Worm (Caenorhabditis elegans) whole organism, mixed stage, embryonic: Measurements from ENCODE around the gene fbxa-100.

ENCODE experiments used
- snpc-4 ChIP-seq: fragments of 150-350 bp; optimal IDR thresholded peaks from 2 replicates; lab custom pipeline; 2014; ENCODE audit warnings: missing biosample characterization, missing genetic modification characterization
- unc-62 ChIP-seq: fragments of 150-350 bp; optimal IDR thresholded peaks from 2 replicates; lab custom pipeline; 2014; ENCODE audit warnings: missing biosample characterization, missing genetic modification reagents, missing genetic modification characterization
- ztf-11 ChIP-seq: fragments of 150-350 bp; optimal IDR thresholded peaks from 2 replicates; lab custom pipeline; 2014; ENCODE audit warnings: missing biosample characterization, missing genetic modification characterization

DNA sequence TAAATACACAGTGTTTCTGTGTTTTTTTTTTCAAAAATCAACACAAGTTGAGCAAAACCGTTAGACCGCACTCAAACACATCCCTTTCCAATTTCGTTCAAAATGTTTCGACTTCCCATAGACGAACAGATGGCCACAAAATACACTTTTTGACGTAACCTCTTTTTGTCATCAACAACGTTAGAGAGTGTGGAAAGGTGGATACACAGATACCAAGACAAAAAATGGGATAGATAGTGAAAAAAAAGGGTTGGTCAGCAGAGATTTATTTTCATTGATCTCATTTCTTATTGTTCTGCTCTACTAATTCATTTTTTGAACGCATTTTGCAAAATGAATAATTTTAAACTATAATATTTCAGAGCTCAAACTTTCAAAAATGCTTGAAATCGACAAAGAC lies 33.0 kb upstream of the fbxa-100 start:
- TF ChIP-seq unc-62 (GFP tag; lab: Kevin White, UChicago), result no peak
- TF ChIP-seq snpc-4, result no peak
- TF ChIP-seq ztf-11, result no peak
